Fruit fly (Drosophila melanogaster): ENCODE data around the gene CG17147.

DNA sequence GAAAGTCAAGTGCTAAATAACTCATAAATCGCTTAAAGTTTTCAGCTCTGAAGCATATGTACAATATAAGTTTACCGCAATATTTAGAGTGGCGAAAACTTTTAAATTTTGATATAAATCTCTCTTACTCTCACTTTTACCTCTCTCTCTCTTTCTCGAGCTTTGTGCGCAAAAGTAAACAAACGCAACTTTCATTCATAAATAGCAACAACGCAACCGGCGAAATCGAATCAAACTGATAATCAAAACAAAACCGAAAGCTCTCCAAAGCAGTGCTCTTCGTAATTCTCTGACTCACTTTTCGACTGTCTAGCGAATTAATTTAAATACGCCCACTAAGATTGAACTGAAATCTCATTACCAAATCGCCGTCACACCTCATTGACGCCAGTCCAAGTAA is 37.8 kb upstream of the CG17147 start:
- no peak for TF ChIP-seq CG1620 (GFP tag; optimal IDR thresholded peaks at IDR 0.05)
- TF ChIP-seq CG5204 (GFP tag; optimal IDR thresholded peaks at IDR 0.05): no peak
- no peak for TF ChIP-seq bab1 (GFP tag; optimal IDR thresholded peaks at IDR 0.05)

Data from whole organism, adult.